Worm (Caenorhabditis elegans) whole organism, young adult: ENCODE results near the gene F28A12.10.

Experiments
- T07F8.4 ChIP-seq: sonication (generic microtip); optimal IDR thresholded peaks from 2 replicates; lab custom pipeline; 2016; ENCODE audit warnings: mild to moderate bottlenecking, missing genetic modification characterization, moderate library complexity, missing compliant biosample characterization
- ama-1 ChIP-seq, 3 experiments: fragments of 150-350 bp in 1 of 3; sonication (generic microtip) in 2 of 3; optimal IDR thresholded peaks; 2 replicates each; lab custom pipeline; 2014 to 2018; ENCODE audit warnings: missing biosample characterization in 2 of 3, missing genetic modification characterization in 2 of 3, missing genetic modification reagents in 2 of 3
- bed-2 ChIP-seq: fragments of 200-800 bp; sonication (Bioruptor generic); IDR thresholded peaks from 2 replicates; pipeline ENCODE4 v1.3.6; 2022; ENCODE audit warnings: missing genetic modification reagents, missing genetic modification characterization, missing compliant biosample characterization
- egl-18 ChIP-seq: fragments of 200-800 bp; sonication (Bioruptor generic); IDR thresholded peaks from 2 replicates; pipeline ENCODE4 v1.3.6; 2022; ENCODE audit warnings: missing genetic modification reagents, missing genetic modification characterization, missing compliant biosample characterization

DNA sequence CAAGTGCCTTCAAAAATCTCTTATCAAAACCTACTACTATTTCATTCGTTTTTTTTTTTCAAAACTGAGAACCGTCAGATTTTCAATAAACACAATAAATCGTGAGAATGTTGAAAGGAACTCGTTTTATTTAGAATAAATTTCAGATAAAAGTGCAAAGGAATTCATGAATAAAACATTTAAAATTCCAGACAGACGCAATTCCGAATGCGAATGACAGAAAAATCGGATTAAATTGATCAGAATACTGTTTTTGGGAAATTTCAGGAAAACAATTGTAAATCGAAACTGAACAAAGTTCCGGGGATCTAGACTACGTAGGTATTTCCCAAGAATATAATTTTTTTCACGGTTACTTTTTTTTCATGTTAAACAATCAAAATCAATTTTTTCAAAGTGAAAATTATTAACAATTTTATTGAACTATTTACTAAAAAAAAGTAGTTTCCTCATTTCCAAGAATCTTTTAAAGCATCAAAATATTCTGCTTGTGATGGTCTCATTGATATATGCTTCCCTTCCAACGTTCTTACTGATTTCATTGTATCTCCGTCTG, 34.1 kb upstream of the F28A12.10 start:
- TF ChIP-seq bed-2 (GFP tag; lab: Robert Waterston, UW): no peak
- TF ChIP-seq ama-1 (optimal IDR thresholded peaks at IDR 0.05; lab: Kevin White, UChicago): no peak
- TF ChIP-seq ama-1 (GFP tag; optimal IDR thresholded peaks at IDR 0.05; lab: Kevin White, UChicago): no peak
- TF ChIP-seq egl-18 (GFP tag; lab: Robert Waterston, UW): no peak
- no peak for TF ChIP-seq T07F8.4 (tag; lab: Kevin White, UChicago)
